Fruit fly (Drosophila melanogaster) whole organism, embryonic: ENCODE data around the gene CG6830.

ENCODE experiments used
- Atf6 ChIP-seq: fragments of 200-800 bp; sonication (Bioruptor generic); IDR thresholded peaks from 2 replicates; pipeline ENCODE4 v1.3.6; 2022; ENCODE audit warnings: missing biosample characterization, missing genetic modification characterization
- BtbVII ChIP-seq: fragments of 200-800 bp; sonication (Bioruptor generic); optimal IDR thresholded peaks from 3 replicates; lab custom pipeline; 2017; ENCODE audit warnings: missing biosample characterization, mild to moderate bottlenecking, missing genetic modification characterization
- Bteb2 ChIP-seq: fragments of 200-800 bp; sonication (Bioruptor generic); optimal IDR thresholded peaks from 2 replicates; lab custom pipeline; 2016; ENCODE audit warnings: missing biosample characterization, missing genetic modification characterization
- CG10274 ChIP-seq: fragments of 200-800 bp; sonication (Bioruptor generic); optimal IDR thresholded peaks from 3 replicates; lab custom pipeline; 2017; ENCODE audit warnings: missing biosample characterization, mild to moderate bottlenecking, missing genetic modification characterization
- CG11085 ChIP-seq: fragments of 200-800 bp; sonication (Bioruptor generic); IDR thresholded peaks from 2 replicates; pipeline ENCODE4 v1.3.6; 2022; ENCODE audit warnings: missing biosample characterization, missing genetic modification characterization
- CG11398 ChIP-seq: fragments of 200-800 bp; sonication (Bioruptor generic); optimal IDR thresholded peaks from 2 replicates; lab custom pipeline; 2016; ENCODE audit warnings: missing biosample characterization, missing genetic modification characterization
- CG11456 ChIP-seq: fragments of 200-800 bp; sonication (Bioruptor generic); IDR thresholded peaks from 3 replicates; pipeline ENCODE4 v1.3.6; 2022; ENCODE audit warnings: missing biosample characterization, missing genetic modification characterization
- CG11696 ChIP-seq: fragments of 200-800 bp; sonication (Bioruptor generic); IDR thresholded peaks from 2 replicates; pipeline ENCODE4 v1.3.6; 2022; ENCODE audit warnings: missing biosample characterization, missing genetic modification characterization
- CG13424 ChIP-seq: fragments of 200-800 bp; sonication (Bioruptor generic); optimal IDR thresholded peaks from 2 replicates; lab custom pipeline; 2019; ENCODE audit warnings: missing biosample characterization, mild to moderate bottlenecking, missing genetic modification characterization, moderate library complexity
- CG16779 ChIP-seq: fragments of 200-800 bp; sonication (Bioruptor generic); IDR thresholded peaks from 2 replicates; pipeline ENCODE4 v1.3.6; 2022; ENCODE audit warnings: missing biosample characterization, missing genetic modification characterization
- CG17361 ChIP-seq: fragments of 200-800 bp; sonication (Bioruptor generic); IDR thresholded peaks from 3 replicates; pipeline ENCODE4 v1.3.6; 2022; ENCODE audit warnings: missing biosample characterization, missing genetic modification characterization
- CG18599 ChIP-seq: fragments of 200-800 bp; sonication (Bioruptor generic); optimal IDR thresholded peaks from 3 replicates; lab custom pipeline; 2017; ENCODE audit warnings: missing biosample characterization, missing genetic modification characterization, mild to moderate bottlenecking, moderate library complexity, missing genetic modification reagents
- CG2889 ChIP-seq: fragments of 200-800 bp; sonication (Bioruptor generic); IDR thresholded peaks from 3 replicates; pipeline ENCODE4 v1.3.6; 2022; ENCODE audit warnings: missing biosample characterization, missing genetic modification characterization
- CG31441 ChIP-seq: fragments of 200-800 bp; sonication (Bioruptor generic); IDR thresholded peaks from 2 replicates; pipeline ENCODE4 v1.3.6; 2022; ENCODE audit warnings: missing biosample characterization, missing genetic modification characterization
- CG33213 ChIP-seq: fragments of 200-800 bp; sonication (Bioruptor generic); optimal IDR thresholded peaks from 3 replicates; lab custom pipeline; 2016; ENCODE audit warnings: missing biosample characterization, missing genetic modification characterization
- CG3407 ChIP-seq: fragments of 200-800 bp; sonication (Bioruptor generic); optimal IDR thresholded peaks from 2 replicates; lab custom pipeline; 2018; ENCODE audit warnings: missing biosample characterization, mild to moderate bottlenecking, missing genetic modification characterization
- CG4404 ChIP-seq: fragments of 200-800 bp; sonication (Bioruptor generic); IDR thresholded peaks from 2 replicates; pipeline ENCODE4 v1.3.6; 2022; ENCODE audit warnings: missing biosample characterization, missing genetic modification characterization
- CG6254 ChIP-seq: fragments of 200-800 bp; sonication (Bioruptor generic); optimal IDR thresholded peaks from 3 replicates; lab custom pipeline; 2017; ENCODE audit warnings: mild to moderate bottlenecking, missing biosample characterization, missing genetic modification reagents, missing genetic modification characterization
- CG7271 ChIP-seq: fragments of 200-800 bp; sonication (Bioruptor generic); optimal IDR thresholded peaks from 2 replicates; lab custom pipeline; 2018; ENCODE audit warnings: missing biosample characterization, mild to moderate bottlenecking, missing genetic modification characterization, moderate library complexity
- CG7839 ChIP-seq: fragments of 200-800 bp; sonication (Bioruptor generic); optimal IDR thresholded peaks from 3 replicates; lab custom pipeline; 2018; ENCODE audit warnings: missing biosample characterization, mild to moderate bottlenecking, missing genetic modification characterization, moderate library complexity
- CG7963 ChIP-seq: fragments of 200-800 bp; sonication (Bioruptor generic); IDR thresholded peaks from 3 replicates; pipeline ENCODE4 v1.3.6; 2022; ENCODE audit warnings: missing biosample characterization, missing genetic modification characterization; ENCODE audit not compliant: partially characterized antibody
- CG8924 ChIP-seq: fragments of 200-800 bp; optimal IDR thresholded peaks from 3 replicates; lab custom pipeline; 2019; ENCODE audit warnings: missing biosample characterization, mild to moderate bottlenecking, missing genetic modification characterization, moderate library complexity
- CHES-1-like ChIP-seq: fragments of 200-800 bp; sonication (Bioruptor generic); optimal IDR thresholded peaks from 2 replicates; lab custom pipeline; 2016; ENCODE audit warnings: missing biosample characterization, missing genetic modification characterization
- CoRest ChIP-seq: fragments of 200-800 bp; sonication (Bioruptor generic); optimal IDR thresholded peaks from 3 replicates; lab custom pipeline; 2018; ENCODE audit warnings: missing biosample characterization, mild to moderate bottlenecking, missing genetic modification characterization, moderate library complexity
- Dek ChIP-seq: fragments of 200-800 bp; sonication (Bioruptor generic); optimal IDR thresholded peaks from 3 replicates; lab custom pipeline; 2019; ENCODE audit warnings: missing biosample characterization, mild to moderate bottlenecking, missing genetic modification characterization, moderate library complexity
- Dip2 ChIP-seq: fragments of 200-800 bp; sonication (Bioruptor generic); IDR thresholded peaks from 2 replicates; pipeline ENCODE4 v1.3.6; 2022; ENCODE audit warnings: missing biosample characterization, missing genetic modification characterization
- Elba2 ChIP-seq: fragments of 200-800 bp; sonication (Bioruptor generic); optimal IDR thresholded peaks from 3 replicates; lab custom pipeline; 2016; ENCODE audit warnings: missing biosample characterization, missing genetic modification characterization
- Hmr ChIP-seq: fragments of 200-800 bp; sonication (Bioruptor generic); optimal IDR thresholded peaks from 3 replicates; lab custom pipeline; 2017; ENCODE audit warnings: mild to moderate bottlenecking, missing biosample characterization, missing genetic modification reagents, missing genetic modification characterization
- Hsf ChIP-seq: fragments of 200-800 bp; sonication (Bioruptor generic); optimal IDR thresholded peaks from 3 replicates; lab custom pipeline; 2016; ENCODE audit warnings: missing biosample characterization, missing genetic modification characterization
- NC2α ChIP-seq: fragments of 200-800 bp; sonication (Bioruptor generic); optimal IDR thresholded peaks from 2 replicates; lab custom pipeline; 2016; ENCODE audit warnings: missing biosample characterization, missing genetic modification characterization
- Nf-YB ChIP-seq: fragments of 200-800 bp; sonication (Bioruptor generic); optimal IDR thresholded peaks from 3 replicates; lab custom pipeline; 2019; ENCODE audit warnings: missing biosample characterization, mild to moderate bottlenecking, missing genetic modification characterization, moderate library complexity
- Ptx1 ChIP-seq: fragments of 200-800 bp; sonication (Bioruptor generic); IDR thresholded peaks from 2 replicates; pipeline ENCODE4 v1.3.6; 2022; ENCODE audit warnings: missing biosample characterization, missing genetic modification characterization
- Rfx ChIP-seq: fragments of 200-800 bp; sonication (Bioruptor generic); IDR thresholded peaks from 2 replicates; pipeline ENCODE4 v1.3.6; 2022; ENCODE audit warnings: missing biosample characterization, missing genetic modification characterization
- Scr ChIP-seq: fragments of 200-800 bp; sonication (Bioruptor generic); IDR thresholded peaks from 2 replicates; pipeline ENCODE4 v1.3.6; 2022; ENCODE audit warnings: missing biosample characterization, missing genetic modification characterization; ENCODE audit not compliant: partially characterized antibody
- Sox100B ChIP-seq: fragments of 200-800 bp; sonication (Bioruptor generic); optimal IDR thresholded peaks from 3 replicates; lab custom pipeline; 2018; ENCODE audit warnings: missing biosample characterization, mild to moderate bottlenecking, missing genetic modification characterization
- Xbp1 ChIP-seq: fragments of 200-800 bp; sonication (Bioruptor generic); optimal IDR thresholded peaks from 3 replicates; lab custom pipeline; 2016; ENCODE audit warnings: missing biosample characterization, mild to moderate bottlenecking, missing genetic modification characterization
- crc ChIP-seq: fragments of 200-800 bp; sonication (Bioruptor generic); optimal IDR thresholded peaks from 2 replicates; lab custom pipeline; 2016; ENCODE audit warnings: missing biosample characterization, missing genetic modification characterization
- dm ChIP-seq: fragments of 200-800 bp; sonication (Bioruptor generic); optimal IDR thresholded peaks from 3 replicates; lab custom pipeline; 2016; ENCODE audit warnings: missing biosample characterization, missing genetic modification characterization
- dmrt11E ChIP-seq: fragments of 200-800 bp; sonication (Bioruptor generic); optimal IDR thresholded peaks from 3 replicates; lab custom pipeline; 2018; ENCODE audit warnings: missing biosample characterization, mild to moderate bottlenecking, missing genetic modification characterization, moderate library complexity
- emc ChIP-seq: fragments of 200-800 bp; sonication (Bioruptor generic); optimal IDR thresholded peaks from 2 replicates; lab custom pipeline; 2016; ENCODE audit warnings: missing biosample characterization, missing genetic modification characterization
- gce ChIP-seq: fragments of 200-800 bp; sonication (Bioruptor generic); IDR thresholded peaks from 3 replicates; pipeline ENCODE4 v1.3.6; 2022; ENCODE audit warnings: missing biosample characterization, missing genetic modification characterization
- grau ChIP-seq: fragments of 200-800 bp; optimal IDR thresholded peaks from 3 replicates; lab custom pipeline; 2019; ENCODE audit warnings: missing biosample characterization, mild to moderate bottlenecking, missing genetic modification characterization, moderate library complexity
- jumu ChIP-seq: fragments of 200-800 bp; sonication (Bioruptor generic); optimal IDR thresholded peaks from 3 replicates; lab custom pipeline; 2016; ENCODE audit warnings: missing biosample characterization, missing genetic modification characterization
- lab ChIP-seq: fragments of 200-800 bp; sonication (Bioruptor generic); optimal IDR thresholded peaks from 3 replicates; lab custom pipeline; 2017; ENCODE audit warnings: missing biosample characterization, missing genetic modification characterization, mild to moderate bottlenecking, moderate library complexity, missing genetic modification reagents
- pb ChIP-seq: fragments of 200-800 bp; sonication (Bioruptor generic); optimal IDR thresholded peaks from 3 replicates; lab custom pipeline; 2016; ENCODE audit warnings: missing biosample characterization, missing genetic modification characterization
- pum ChIP-seq: fragments of 200-800 bp; sonication (Bioruptor generic); optimal IDR thresholded peaks from 2 replicates; lab custom pipeline; 2016; ENCODE audit warnings: missing biosample characterization, missing genetic modification characterization
- slbo ChIP-seq: fragments of 200-800 bp; sonication (Bioruptor generic); IDR thresholded peaks from 2 replicates; pipeline ENCODE4 v1.3.6; 2022; ENCODE audit warnings: missing biosample characterization, missing genetic modification characterization
- sna ChIP-seq: fragments of 200-800 bp; sonication (Bioruptor generic); IDR thresholded peaks from 2 replicates; pipeline ENCODE4 v1.3.6; 2022; ENCODE audit warnings: missing biosample characterization, missing genetic modification characterization; ENCODE audit not compliant: partially characterized antibody
- ttk ChIP-seq: fragments of 200-800 bp; sonication (Bioruptor generic); IDR thresholded peaks from 2 replicates; pipeline ENCODE4 v2.1.2; 2022; ENCODE audit warnings: missing biosample characterization, missing genetic modification characterization
- vvl ChIP-seq: fragments of 200-800 bp; sonication (Bioruptor generic); IDR thresholded peaks from 2 replicates; pipeline ENCODE4 v1.3.6; 2022; ENCODE audit warnings: missing biosample characterization, missing genetic modification characterization
- zen2 ChIP-seq: fragments of 200-800 bp; sonication (Bioruptor generic); IDR thresholded peaks from 3 replicates; pipeline ENCODE4 v1.3.6; 2022; ENCODE audit warnings: missing biosample characterization, missing genetic modification characterization; ENCODE audit not compliant: partially characterized antibody

The CG6830 gene

DNA sequence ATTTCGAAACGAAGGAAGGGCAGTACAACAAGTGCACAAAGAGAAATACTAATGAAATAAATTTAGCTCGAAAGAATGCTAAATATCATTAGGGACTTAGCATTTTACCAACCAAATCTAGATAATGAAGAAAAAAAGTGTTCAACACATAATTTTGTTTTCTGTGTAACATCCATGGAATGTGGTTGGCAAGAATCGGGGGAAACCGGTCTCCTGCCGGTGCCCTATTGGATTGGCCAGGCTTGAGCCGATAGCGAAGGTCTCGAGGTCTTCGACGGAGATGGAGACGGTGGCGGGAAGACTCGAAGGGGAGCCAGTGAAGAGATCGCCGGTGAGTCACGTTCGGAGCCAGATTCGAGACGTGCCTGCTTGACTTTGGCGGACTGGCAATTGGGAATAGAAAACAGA, 26.4 kb downstream of the CG6830 start (continued):
- no peak for TF ChIP-seq CG7963 (GFP tag; lab: Robert Waterston, UW)
- TF ChIP-seq Elba2 (GFP tag; lab: Kevin White, UChicago): no peak
- peak; percentile 46 for TF ChIP-seq Nf-YB (GFP tag; lab: Kevin White, UChicago)
- no peak for TF ChIP-seq zen2 (GFP tag; lab: Robert Waterston, UW)
- no peak for TF ChIP-seq ttk (GFP tag; lab: Robert Waterston, UW)
- TF ChIP-seq CG33213 (GFP tag; lab: Kevin White, UChicago): no peak
- TF ChIP-seq pb (GFP tag; lab: Kevin White, UChicago): peak; percentile 21
- no peak for TF ChIP-seq CG16779
- TF ChIP-seq CG8924 (tag; lab: Kevin White, UChicago): peak; percentile 13
- TF ChIP-seq CG18599 (GFP tag; lab: Kevin White, UChicago): peak; percentile 44
- TF ChIP-seq CG2889 (GFP tag; lab: Robert Waterston, UW): no peak
- peak; percentile 47 for TF ChIP-seq grau (tag; lab: Kevin White, UChicago)
- TF ChIP-seq emc: no peak
- TF ChIP-seq NC2α (GFP tag; lab: Kevin White, UChicago): no peak
- 0 out of 2 replicates have a peak, but pooled peaks have one; percentile 17 for TF ChIP-seq Ptx1 (GFP tag; lab: Robert Waterston, UW)
- peak; percentile 73 for TF ChIP-seq slbo
- peak; percentile 40 for TF ChIP-seq Hmr
- no peak for TF ChIP-seq CG6254
- TF ChIP-seq jumu (GFP tag; lab: Kevin White, UChicago): peak; percentile 51
- no peak for TF ChIP-seq CG11398 (GFP tag; lab: Kevin White, UChicago)
- no peak for TF ChIP-seq dm (GFP tag; lab: Kevin White, UChicago)
- TF ChIP-seq Bteb2 (GFP tag; lab: Kevin White, UChicago): peak; percentile 9
- TF ChIP-seq dmrt11E (tag; lab: Kevin White, UChicago): peak; percentile 45
- 0 out of 3 replicates have a peak, but pooled peaks have one; percentile 8 for TF ChIP-seq CG17361
- TF ChIP-seq gce: no peak
- TF ChIP-seq CG31441 (GFP tag; lab: Robert Waterston, UW): peak; percentile 14; the same call in 1 of the 2 replicates
- no peak for TF ChIP-seq Dek (tag; lab: Kevin White, UChicago)
- no peak for TF ChIP-seq CG3407 (GFP tag; lab: Kevin White, UChicago)
- peak; percentile 61; the same call in 1 of the 3 replicates for TF ChIP-seq CG11456 (GFP tag; lab: Robert Waterston, UW)
- TF ChIP-seq Rfx: peak; percentile 79
- TF ChIP-seq vvl (GFP tag; lab: Robert Waterston, UW): peak; percentile 75
- no peak for TF ChIP-seq CG11085 (GFP tag; lab: Robert Waterston, UW)
- TF ChIP-seq CG7271 (tag; lab: Kevin White, UChicago): no peak
- TF ChIP-seq CG7839 (tag; lab: Kevin White, UChicago): peak; percentile 24
- no peak for TF ChIP-seq CHES-1-like (GFP tag; lab: Kevin White, UChicago)
- peak; percentile 41 for TF ChIP-seq CG4404
- TF ChIP-seq Dip2 (GFP tag; lab: Robert Waterston, UW): no peak
- peak; percentile 21 for TF ChIP-seq BtbVII
- TF ChIP-seq Xbp1 (GFP tag; lab: Kevin White, UChicago): peak; percentile 15
- TF ChIP-seq CoRest (tag; lab: Kevin White, UChicago): peak; percentile 29
- TF ChIP-seq CG13424: peak; percentile 33
- no peak for TF ChIP-seq Atf6
- TF ChIP-seq lab: peak; percentile 59
- no peak for TF ChIP-seq CG11696
- peak; percentile 18 for TF ChIP-seq crc (GFP tag; lab: Kevin White, UChicago)
- TF ChIP-seq Scr (GFP tag; lab: Robert Waterston, UW): no peak
- TF ChIP-seq CG10274 (GFP tag; lab: Kevin White, UChicago): no peak
- no peak for TF ChIP-seq sna (GFP tag; lab: Robert Waterston, UW)
- peak; percentile 20 for TF ChIP-seq Hsf (GFP tag; lab: Kevin White, UChicago)
- TF ChIP-seq pum (GFP tag; lab: Kevin White, UChicago): peak; percentile 4
- no peak for TF ChIP-seq Sox100B
